Fruit fly (Drosophila melanogaster) whole organism: ENCODE measurements around the gene yellow-e3.

Source experiments
- EcR ChIP-seq, 2 experiments: fragments of >200 bp; optimal IDR thresholded peaks; 2 replicates each; lab custom pipeline; 2017; ENCODE audit warnings: missing biosample characterization in 2 of 2, missing genetic modification characterization in 2 of 2, missing genetic modification reagents in 2 of 2
- pan ChIP-seq: fragments of >200 bp; optimal IDR thresholded peaks from 2 replicates; lab custom pipeline; 2017

dm6 chr3R:13412704-13413103 lies 8.0 kb upstream of the yellow-e3 start:
- TF ChIP-seq pan (lab: Kevin White, UChicago) (no peak), EcR (GFP tag; optimal IDR thresholded peaks at IDR 0.05; lab: Kevin White, UChicago) (no peak)
